Worm (Caenorhabditis elegans): ENCODE data around the gene C08G5.7.

C08G5.7 gene

DNA sequence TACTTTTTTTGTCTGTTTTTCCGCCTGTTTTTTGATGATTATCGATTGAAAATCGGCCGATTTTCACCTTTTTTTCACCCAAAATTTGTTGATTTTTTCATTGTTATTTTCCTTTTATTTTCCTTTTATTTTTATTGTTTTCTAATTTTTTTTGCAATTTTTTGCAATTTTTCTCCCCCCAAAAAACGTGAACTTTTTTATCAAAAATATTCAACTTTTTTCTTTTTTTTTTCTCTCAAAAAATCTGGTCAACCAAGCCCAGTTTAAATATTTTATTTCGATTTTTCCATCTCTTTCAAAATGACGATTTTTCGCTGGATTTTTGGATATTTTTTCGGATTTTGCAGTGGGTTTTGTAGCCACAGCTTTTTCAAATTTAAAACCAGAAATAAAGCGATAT is 41.6 kb downstream of the C08G5.7 start, which contains the start of gene rfip-2:
Gene rfip-2 (plus strand): TSS at position 301 of the 400 bp plus-strand sequence.
- TF ChIP-seq fos-1 (tag; optimal IDR thresholded peaks at IDR 0.05) (no peak), lin-39 (tag; optimal IDR thresholded peaks at IDR 0.05) (no peak), mdl-1 (tag; optimal IDR thresholded peaks at IDR 0.05) (no peak), blmp-1 (tag; optimal IDR thresholded peaks at IDR 0.05; ENCODE audit: insufficient read depth) (no peak), nhr-12 (tag; optimal IDR thresholded peaks at IDR 0.05) (no peak), elt-3 (tag; optimal IDR thresholded peaks at IDR 0.05) (no peak), mab-5 (tag; optimal IDR thresholded peaks at IDR 0.05) (no peak), skn-1 (tag; optimal IDR thresholded peaks at IDR 0.05) (no peak), F13H6.1 (tag; optimal IDR thresholded peaks at IDR 0.05) (no peak)

- TF ChIP-seq lin-11 (tag; optimal IDR thresholded peaks at IDR 0.05): no peak
- TF ChIP-seq aly-2 (tag; optimal IDR thresholded peaks at IDR 0.05): no peak
- TF ChIP-seq nhr-129 (tag; optimal IDR thresholded peaks at IDR 0.05): no peak
- TF ChIP-seq elt-1 (tag; optimal IDR thresholded peaks at IDR 0.05): no peak
- no peak for TF ChIP-seq nhr-77 (tag; optimal IDR thresholded peaks at IDR 0.05)
- TF ChIP-seq sma-9 (GFP tag; optimal IDR thresholded peaks at IDR 0.05): no peak
- no peak for TF ChIP-seq sma-9 (tag; optimal IDR thresholded peaks at IDR 0.05)
- no peak for TF ChIP-seq ztf-1 (GFP tag; conservative IDR thresholded peaks at IDR 0.05)
- TF ChIP-seq ztf-11 (tag; optimal IDR thresholded peaks at IDR 0.05): no peak
- no peak for TF ChIP-seq unc-39 (tag; optimal IDR thresholded peaks at IDR 0.05)
- no peak for TF ChIP-seq crh-2 (tag; optimal IDR thresholded peaks at IDR 0.05)
- TF ChIP-seq lin-13 (GFP tag; optimal IDR thresholded peaks at IDR 0.05): no peak
- TF ChIP-seq nhr-237 (tag; optimal IDR thresholded peaks at IDR 0.05): no peak
- TF ChIP-seq dmd-4 (tag; optimal IDR thresholded peaks at IDR 0.05): no peak
- TF ChIP-seq mdl-1 (tag; optimal IDR thresholded peaks at IDR 0.05): no peak
- no peak for TF ChIP-seq snpc-4 (tag; optimal IDR thresholded peaks at IDR 0.05)
Measured at ce11 chrII:721931-722330, 43.2 kb downstream of the C08G5.7 start.

DNA sequence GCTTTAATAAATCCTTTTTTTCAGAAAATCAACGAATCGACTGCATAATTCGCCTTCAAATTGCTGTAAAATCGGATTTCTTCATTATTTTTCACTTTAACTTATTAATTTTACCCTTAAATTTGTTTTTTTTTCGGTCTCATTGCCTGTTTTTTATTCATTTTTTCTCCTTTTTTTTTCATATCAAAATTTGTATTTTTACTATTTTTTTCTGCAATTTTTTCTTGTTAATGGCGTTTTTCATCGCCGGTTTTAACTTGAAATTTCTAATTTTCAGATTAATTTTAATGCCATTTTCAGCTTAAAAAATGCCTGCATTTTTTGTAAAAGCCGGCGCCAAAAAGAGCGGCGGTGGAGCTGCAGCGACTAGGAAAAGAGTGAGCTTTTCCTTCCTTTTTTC is 56.0 kb downstream of the C08G5.7 start, which contains the start of gene T02H6.1:
Gene T02H6.1 (plus strand): TSS at position 301 of the 400 bp plus-strand sequence.
- no peak for TF ChIP-seq elt-1 (tag; optimal IDR thresholded peaks at IDR 0.05)
- no peak for TF ChIP-seq sem-4 (tag; optimal IDR thresholded peaks at IDR 0.05)
- no peak for TF ChIP-seq nhr-6 (tag; optimal IDR thresholded peaks at IDR 0.05)
- no peak for TF ChIP-seq ztf-11 (tag; optimal IDR thresholded peaks at IDR 0.05)
- no peak for TF ChIP-seq lin-39 (tag; optimal IDR thresholded peaks at IDR 0.05)
- no peak for TF ChIP-seq nhr-77 (tag; optimal IDR thresholded peaks at IDR 0.05)
- TF ChIP-seq nhr-129 (tag; optimal IDR thresholded peaks at IDR 0.05): no peak
- no peak for TF ChIP-seq egl-27 (tag; optimal IDR thresholded peaks at IDR 0.05)
- no peak for TF ChIP-seq Y55F3AM.14 (GFP tag; optimal IDR thresholded peaks at IDR 0.05)
- TF ChIP-seq nhr-11 (tag; optimal IDR thresholded peaks at IDR 0.05): no peak
- no peak for TF ChIP-seq ceh-82 (tag; optimal IDR thresholded peaks at IDR 0.05)
- TF ChIP-seq nhr-10 (tag; optimal IDR thresholded peaks at IDR 0.05): no peak
- no peak for TF ChIP-seq nhr-25 (tag; optimal IDR thresholded peaks at IDR 0.05)
- TF ChIP-seq nhr-237 (tag; optimal IDR thresholded peaks at IDR 0.05): no peak
- TF ChIP-seq lsy-2 (tag; optimal IDR thresholded peaks at IDR 0.05): no peak
- TF ChIP-seq sma-9 (GFP tag; optimal IDR thresholded peaks at IDR 0.05): no peak
- TF ChIP-seq sma-9 (tag; optimal IDR thresholded peaks at IDR 0.05): no peak
